Worm (Caenorhabditis elegans) whole organism, L1 larva: ENCODE data around the gene col-154.
A peak's percentile ranks its signal among the peaks of the same experiment; 100 is the strongest.

Source experiments
- C04F5.9 ChIP-seq: sonication (generic microtip); optimal IDR thresholded peaks from 2 replicates; lab custom pipeline; 2016; ENCODE audit warnings: missing genetic modification characterization, missing compliant biosample characterization
- C34B4.2 ChIP-seq: sonication (generic microtip); optimal IDR thresholded peaks from 2 replicates; lab custom pipeline; 2017; ENCODE audit warnings: mild to moderate bottlenecking, missing genetic modification characterization, missing compliant biosample characterization
- aha-1 ChIP-seq: fragments of 150-350 bp; optimal IDR thresholded peaks from 2 replicates; lab custom pipeline; 2014; ENCODE audit warnings: missing biosample characterization, missing genetic modification characterization
- aly-2 ChIP-seq: fragments of 150-350 bp; optimal IDR thresholded peaks from 2 replicates; lab custom pipeline; 2014; ENCODE audit warnings: missing biosample characterization, missing genetic modification characterization
- blmp-1 ChIP-seq: fragments of 150-350 bp; optimal IDR thresholded peaks from 2 replicates; lab custom pipeline; 2014; ENCODE audit warnings: missing biosample characterization, missing genetic modification characterization
- ceh-63 ChIP-seq: fragments of 200-800 bp; sonication (Bioruptor generic); optimal IDR thresholded peaks from 2 replicates; lab custom pipeline; 2018; ENCODE audit warnings: mild to moderate bottlenecking, missing genetic modification characterization, missing compliant biosample characterization
- ceh-8 ChIP-seq: fragments of 200-800 bp; sonication (Bioruptor generic); optimal IDR thresholded peaks from 2 replicates; lab custom pipeline; 2018; ENCODE audit warnings: mild to moderate bottlenecking, missing genetic modification characterization, moderate library complexity, missing compliant biosample characterization
- ceh-82 ChIP-seq, 3 experiments: fragments of 150-350 bp in 1 of 3; sonication (generic microtip) in 2 of 3; optimal IDR thresholded peaks; 2 replicates each; lab custom pipeline; 2014 to 2017; ENCODE audit warnings: missing biosample characterization in 3 of 3, missing genetic modification characterization in 3 of 3
- ceh-88 ChIP-seq: fragments of 200-800 bp; sonication (Bioruptor generic); IDR thresholded peaks from 2 replicates; pipeline ENCODE4 v1.3.6; 2022; ENCODE audit warnings: missing genetic modification characterization, missing compliant biosample characterization
- ces-1 ChIP-seq: fragments of 150-350 bp; optimal IDR thresholded peaks from 2 replicates; lab custom pipeline; 2014; ENCODE audit warnings: missing biosample characterization, missing genetic modification reagents, missing genetic modification characterization
- dsc-1 ChIP-seq: sonication (generic microtip); optimal IDR thresholded peaks from 2 replicates; lab custom pipeline; 2016; ENCODE audit warnings: mild to moderate bottlenecking, missing genetic modification characterization, missing compliant biosample characterization
- efl-1 ChIP-seq, 4 experiments: fragments of 150-350 bp; optimal IDR thresholded peaks in 3 of 4; peaks in 1 of 4; 1 replicate in 1 of 4; 2 replicates in 3 of 4; lab custom pipeline; 2014; ENCODE audit warnings: missing biosample characterization in 2 of 4, missing genetic modification characterization in 2 of 4, missing genetic modification reagents in 2 of 4
- efl-3 ChIP-seq: fragments of 200-800 bp; sonication (Bioruptor generic); optimal IDR thresholded peaks from 2 replicates; lab custom pipeline; 2018; ENCODE audit warnings: mild to moderate bottlenecking, missing genetic modification characterization, missing compliant biosample characterization
- egl-27 ChIP-seq, 2 experiments: fragments of 150-350 bp in 1 of 2; sonication (generic microtip); optimal IDR thresholded peaks; 3 replicates each; lab custom pipeline; 2017 to 2018; ENCODE audit warnings: missing biosample characterization in 2 of 2, missing genetic modification characterization in 2 of 2, missing genetic modification reagents in 2 of 2
- elt-2 ChIP-seq: sonication (generic microtip); optimal IDR thresholded peaks from 2 replicates; lab custom pipeline; 2016; ENCODE audit warnings: missing genetic modification characterization, mild to moderate bottlenecking, inconsistent platforms, missing compliant biosample characterization, missing genetic modification reagents
- ets-5 ChIP-seq: fragments of 200-800 bp; sonication (Bioruptor generic); IDR thresholded peaks from 2 replicates; pipeline ENCODE4 v1.3.6; 2022; ENCODE audit warnings: missing genetic modification characterization, missing compliant biosample characterization
- fkh-10 ChIP-seq: sonication (generic microtip); optimal IDR thresholded peaks from 2 replicates; lab custom pipeline; 2017; ENCODE audit warnings: missing biosample characterization, missing genetic modification reagents, missing genetic modification characterization
- fos-1 ChIP-seq: fragments of 150-350 bp; optimal IDR thresholded peaks from 2 replicates; lab custom pipeline; 2014; ENCODE audit warnings: missing biosample characterization, missing genetic modification characterization
- grh-1 ChIP-seq: fragments of 200-800 bp; sonication (Bioruptor generic); IDR thresholded peaks from 2 replicates; pipeline ENCODE4 v1.3.6; 2022; ENCODE audit warnings: missing genetic modification reagents, missing genetic modification characterization, missing compliant biosample characterization
- hlh-17 ChIP-seq: fragments of 200-800 bp; sonication (Bioruptor generic); optimal IDR thresholded peaks from 2 replicates; lab custom pipeline; 2018; ENCODE audit warnings: missing genetic modification characterization, mild to moderate bottlenecking, missing compliant biosample characterization, moderate library complexity, borderline replicate concordance
- irx-1 ChIP-seq: sonication (generic microtip); optimal IDR thresholded peaks from 2 replicates; lab custom pipeline; 2016; ENCODE audit warnings: missing genetic modification characterization, missing compliant biosample characterization
- lin-14 ChIP-seq: fragments of 200-800 bp; sonication (Bioruptor generic); optimal IDR thresholded peaks from 2 replicates; lab custom pipeline; 2018; ENCODE audit warnings: mild to moderate bottlenecking, missing genetic modification characterization, moderate library complexity, missing compliant biosample characterization
- lin-15B ChIP-seq: fragments of 150-350 bp; sonication (generic microtip); optimal IDR thresholded peaks from 3 replicates; lab custom pipeline; 2014; ENCODE audit warnings: missing biosample characterization, missing genetic modification characterization
- lsy-2 ChIP-seq, 2 experiments: fragments of 150-350 bp; optimal IDR thresholded peaks; 2 replicates each; lab custom pipeline; 2014; ENCODE audit warnings: missing biosample characterization in 2 of 2, missing genetic modification characterization in 2 of 2
- mab-9 ChIP-seq: fragments of 200-800 bp; sonication (Bioruptor generic); IDR thresholded peaks from 2 replicates; pipeline ENCODE4 v1.3.6; 2022; ENCODE audit warnings: missing genetic modification reagents, missing genetic modification characterization, missing compliant biosample characterization
- mep-1 ChIP-seq: fragments of 150-350 bp; optimal IDR thresholded peaks from 2 replicates; lab custom pipeline; 2014; ENCODE audit warnings: missing biosample characterization, missing genetic modification characterization
- nhr-12 ChIP-seq: sonication (generic microtip); optimal IDR thresholded peaks from 2 replicates; lab custom pipeline; 2017; ENCODE audit warnings: missing biosample characterization, missing genetic modification characterization
- nhr-28 ChIP-seq: fragments of 150-350 bp; optimal IDR thresholded peaks from 2 replicates; lab custom pipeline; 2014; ENCODE audit warnings: missing biosample characterization, missing genetic modification characterization
- nhr-47 ChIP-seq: sonication (generic microtip); optimal IDR thresholded peaks from 2 replicates; lab custom pipeline; 2016; ENCODE audit warnings: mild to moderate bottlenecking, missing genetic modification characterization, moderate library complexity, missing compliant biosample characterization
- nhr-71 ChIP-seq: sonication (generic microtip); optimal IDR thresholded peaks from 2 replicates; lab custom pipeline; 2016; ENCODE audit warnings: mild to moderate bottlenecking, missing genetic modification characterization, moderate library complexity, missing compliant biosample characterization
- pag-3 ChIP-seq: sonication (generic microtip); optimal IDR thresholded peaks from 2 replicates; lab custom pipeline; 2017; ENCODE audit warnings: missing genetic modification characterization, mild to moderate bottlenecking, missing compliant biosample characterization, antibody characterized with exemption, borderline replicate concordance; ENCODE audit not compliant: insufficient read depth
- rnt-1 ChIP-seq: sonication (generic microtip); optimal IDR thresholded peaks from 2 replicates; lab custom pipeline; 2016; ENCODE audit warnings: mild to moderate bottlenecking, missing genetic modification characterization, moderate library complexity, missing compliant biosample characterization
- snu-23 ChIP-seq: sonication (generic microtip); optimal IDR thresholded peaks from 2 replicates; lab custom pipeline; 2016; ENCODE audit warnings: missing genetic modification characterization, missing compliant biosample characterization
- sox-4 ChIP-seq: sonication (generic microtip); optimal IDR thresholded peaks from 2 replicates; lab custom pipeline; 2016; ENCODE audit warnings: missing genetic modification characterization, missing compliant biosample characterization
- sup-37 ChIP-seq: fragments of 200-800 bp; sonication (Bioruptor generic); optimal IDR thresholded peaks from 2 replicates; lab custom pipeline; 2018; ENCODE audit warnings: mild to moderate bottlenecking, missing genetic modification characterization, missing compliant biosample characterization
- swsn-7 ChIP-seq: sonication (generic microtip); optimal IDR thresholded peaks from 2 replicates; lab custom pipeline; 2016; ENCODE audit warnings: missing genetic modification characterization, missing compliant biosample characterization
- tlp-1 ChIP-seq: fragments of 150-350 bp; optimal IDR thresholded peaks from 2 replicates; lab custom pipeline; 2014; ENCODE audit warnings: missing biosample characterization, missing genetic modification characterization
- unc-30 ChIP-seq: sonication (generic microtip); optimal IDR thresholded peaks from 2 replicates; lab custom pipeline; 2017; ENCODE audit warnings: missing biosample characterization, missing genetic modification characterization
- unc-86 ChIP-seq: sonication (generic microtip); optimal IDR thresholded peaks from 2 replicates; lab custom pipeline; 2016; ENCODE audit warnings: missing genetic modification characterization, missing compliant biosample characterization
- vab-15 ChIP-seq: sonication (generic microtip); optimal IDR thresholded peaks from 2 replicates; lab custom pipeline; 2017; ENCODE audit warnings: missing genotype, mild to moderate bottlenecking, missing genetic modification characterization, missing compliant biosample characterization
- xbp-1 ChIP-seq: sonication (generic microtip); optimal IDR thresholded peaks from 2 replicates; lab custom pipeline; 2016; ENCODE audit warnings: missing genetic modification characterization, missing compliant biosample characterization
- zag-1 ChIP-seq: fragments of 150-350 bp; optimal IDR thresholded peaks from 2 replicates; lab custom pipeline; 2014; ENCODE audit warnings: missing biosample characterization, missing genetic modification characterization
- zip-4 ChIP-seq: fragments of 200-800 bp; sonication (Bioruptor generic); optimal IDR thresholded peaks from 2 replicates; lab custom pipeline; 2018; ENCODE audit warnings: mild to moderate bottlenecking, missing genetic modification characterization, moderate library complexity, missing compliant biosample characterization

Gene col-154

ce11 chrV:11341913-11342312 is 43.2 kb upstream of the col-154 start, which contains the start of gene T02E9.5:
T02E9.5 (plus strand) TSS chrV:11342233.
- TF ChIP-seq ceh-88 (no peak), rnt-1 (tag; lab: Kevin White, UChicago) (no peak), ets-5 (GFP tag; lab: Robert Waterston, UW) (no peak), C04F5.9 (tag; lab: Kevin White, UChicago) (no peak), unc-86 (tag; lab: Kevin White, UChicago) (peak; percentile 31), nhr-71 (tag; lab: Kevin White, UChicago) (no peak), grh-1 (GFP tag; lab: Robert Waterston, UW) (no peak), efl-1 (optimal IDR thresholded peaks at IDR 0.05; lab: Kevin White, UChicago) (no peak), efl-1 (GFP tag; optimal IDR thresholded peaks at IDR 0.05 in 1 of 2; lab: Kevin White, UChicago) (no peak), lsy-2 (tag; optimal IDR thresholded peaks at IDR 0.05; lab: Kevin White, UChicago) (peak in 1 of 2 experiments; percentile 2), C34B4.2 (tag; lab: Kevin White, UChicago) (no peak), nhr-12 (no peak), nhr-47 (no peak), fos-1 (tag; lab: Kevin White, UChicago) (no peak), lin-14 (GFP tag; lab: Kevin White, UChicago) (peak; percentile 66), ceh-82 (tag; optimal IDR thresholded peaks at IDR 0.05; lab: Kevin White, UChicago) (no peak), irx-1 (tag; lab: Kevin White, UChicago) (no peak), vab-15 (no peak), ces-1 (peak; percentile 8), egl-27 (tag; optimal IDR thresholded peaks at IDR 0.05; lab: Kevin White, UChicago) (no peak), nhr-28 (tag; lab: Kevin White, UChicago) (no peak), sup-37 (GFP tag; lab: Kevin White, UChicago) (no peak), unc-30 (no peak), hlh-17 (GFP tag; lab: Kevin White, UChicago) (no peak), sox-4 (no peak), fkh-10 (no peak), ceh-63 (no peak), aly-2 (tag; lab: Kevin White, UChicago) (no peak), tlp-1 (tag; lab: Kevin White, UChicago) (no peak), mep-1 (no peak), zip-4 (GFP tag; lab: Kevin White, UChicago) (no peak), aha-1 (tag; lab: Kevin White, UChicago) (no peak), dsc-1 (tag; lab: Kevin White, UChicago) (no peak), xbp-1 (tag; lab: Kevin White, UChicago) (no peak), zag-1 (no peak)

- TF ChIP-seq ceh-63 (no peak), blmp-1 (tag; lab: Kevin White, UChicago) (no peak), efl-1 (optimal IDR thresholded peaks at IDR 0.05; lab: Kevin White, UChicago) (no peak), efl-1 (GFP tag; optimal IDR thresholded peaks at IDR 0.05 in 1 of 2; lab: Kevin White, UChicago) (no peak), lsy-2 (tag; optimal IDR thresholded peaks at IDR 0.05; lab: Kevin White, UChicago) (no peak), efl-3 (no peak), snu-23 (GFP tag; lab: Kevin White, UChicago) (no peak), elt-2 (tag; lab: Kevin White, UChicago) (no peak), swsn-7 (tag; lab: Kevin White, UChicago) (no peak), ceh-82 (tag; optimal IDR thresholded peaks at IDR 0.05; lab: Kevin White, UChicago) (no peak), pag-3 (tag; lab: Kevin White, UChicago) (no peak), lin-15B (tag; lab: Kevin White, UChicago) (no peak), ceh-8 (no peak), mab-9 (no peak)
Measured at ce11 chrV:11344112-11344511, 41.0 kb upstream of the col-154 start.
